Fruit fly (Drosophila melanogaster) whole organism, pupa: ENCODE results near the gene CG6059.
A peak's percentile ranks its signal among the peaks of the same experiment; 100 is the strongest.

Experiments
- CG10348 ChIP-seq: fragments of 200-800 bp; sonication (Bioruptor generic); IDR thresholded peaks from 2 replicates; pipeline ENCODE4 v1.3.6; 2022; ENCODE audit warnings: missing biosample characterization, missing genetic modification characterization
- CG12605 ChIP-seq: fragments of 200-800 bp; sonication (Bioruptor generic); IDR thresholded peaks from 2 replicates; pipeline ENCODE4 v1.3.6; 2022; ENCODE audit warnings: missing biosample characterization, missing genetic modification characterization
- CG13204 ChIP-seq: fragments of 200-800 bp; sonication (Bioruptor generic); optimal IDR thresholded peaks from 2 replicates; lab custom pipeline; 2018; ENCODE audit warnings: missing biosample characterization, mild to moderate bottlenecking, missing genetic modification characterization, moderate library complexity
- CG14655 ChIP-seq: fragments of 200-800 bp; sonication (Bioruptor generic); optimal IDR thresholded peaks from 3 replicates; lab custom pipeline; 2017; ENCODE audit warnings: mild to moderate bottlenecking, missing biosample characterization, missing genetic modification reagents, missing genetic modification characterization
- CG15710 ChIP-seq: fragments of 200-800 bp; sonication (Bioruptor generic); optimal IDR thresholded peaks from 2 replicates; lab custom pipeline; 2018; ENCODE audit warnings: missing biosample characterization, mild to moderate bottlenecking, missing genetic modification characterization, moderate library complexity
- CG17806 ChIP-seq: fragments of 200-800 bp; sonication (Bioruptor generic); optimal IDR thresholded peaks from 2 replicates; lab custom pipeline; 2018; ENCODE audit warnings: missing biosample characterization, mild to moderate bottlenecking, missing genetic modification characterization, moderate library complexity
- CG32121 ChIP-seq: fragments of 200-800 bp; sonication (Bioruptor generic); IDR thresholded peaks from 2 replicates; pipeline ENCODE4 v1.3.6; 2022; ENCODE audit warnings: missing biosample characterization, missing genetic modification characterization
- CG34367 ChIP-seq: fragments of 200-800 bp; sonication (Bioruptor generic); optimal IDR thresholded peaks from 2 replicates; lab custom pipeline; 2018; ENCODE audit warnings: missing biosample characterization, mild to moderate bottlenecking, missing genetic modification characterization
- CG4496 ChIP-seq: fragments of 200-800 bp; sonication (Bioruptor generic); IDR thresholded peaks from 3 replicates; pipeline ENCODE4 v1.3.6; 2022; ENCODE audit warnings: missing biosample characterization, missing genetic modification characterization
- CG8159 ChIP-seq: fragments of 200-800 bp; sonication (Bioruptor generic); optimal IDR thresholded peaks from 3 replicates; lab custom pipeline; 2018; ENCODE audit warnings: missing biosample characterization, mild to moderate bottlenecking, missing genetic modification characterization, moderate library complexity
- CG8301 ChIP-seq: fragments of 200-800 bp; sonication (Bioruptor generic); optimal IDR thresholded peaks from 2 replicates; lab custom pipeline; 2018; ENCODE audit warnings: missing biosample characterization, mild to moderate bottlenecking, missing genetic modification characterization
- CG9948 ChIP-seq: fragments of 200-800 bp; sonication (Bioruptor generic); optimal IDR thresholded peaks from 2 replicates; lab custom pipeline; 2018; ENCODE audit warnings: missing biosample characterization, mild to moderate bottlenecking, missing genetic modification characterization, moderate library complexity
- D1 ChIP-seq: fragments of 200-800 bp; sonication (Bioruptor generic); optimal IDR thresholded peaks from 2 replicates; lab custom pipeline; 2018; ENCODE audit warnings: missing biosample characterization, mild to moderate bottlenecking, missing genetic modification characterization, moderate library complexity
- EcR ChIP-seq: fragments of 200-800 bp; sonication (Bioruptor generic); optimal IDR thresholded peaks from 3 replicates; lab custom pipeline; 2019; ENCODE audit warnings: missing biosample characterization, missing genetic modification characterization, mild to moderate bottlenecking, moderate library complexity, missing genetic modification reagents
- Ets98B ChIP-seq: fragments of 200-800 bp; sonication (Bioruptor generic); IDR thresholded peaks from 2 replicates; pipeline ENCODE4 v1.3.6; 2022; ENCODE audit warnings: missing biosample characterization, missing genetic modification characterization
- Pif1A ChIP-seq: fragments of 200-800 bp; sonication (Bioruptor generic); optimal IDR thresholded peaks from 3 replicates; lab custom pipeline; 2016; ENCODE audit warnings: missing biosample characterization, missing genetic modification characterization
- Pif1B ChIP-seq: fragments of 200-800 bp; sonication (Bioruptor generic); optimal IDR thresholded peaks from 3 replicates; lab custom pipeline; 2016; ENCODE audit warnings: missing biosample characterization, missing genetic modification characterization
- Snoo ChIP-seq: fragments of 200-800 bp; sonication (Bioruptor generic); optimal IDR thresholded peaks from 3 replicates; lab custom pipeline; 2017; ENCODE audit warnings: missing biosample characterization, mild to moderate bottlenecking, missing genetic modification characterization, inconsistent platforms
- fd96Ca ChIP-seq: fragments of 200-800 bp; sonication (Bioruptor generic); IDR thresholded peaks from 3 replicates; pipeline ENCODE4 v1.3.6; 2022; ENCODE audit warnings: missing biosample characterization, missing genetic modification characterization
- gl ChIP-seq: fragments of 200-800 bp; sonication (Bioruptor generic); optimal IDR thresholded peaks from 2 replicates; lab custom pipeline; 2018; ENCODE audit warnings: missing biosample characterization, mild to moderate bottlenecking, missing genetic modification characterization
- rn ChIP-seq: fragments of 200-800 bp; sonication (Bioruptor generic); IDR thresholded peaks from 2 replicates; pipeline ENCODE4 v1.3.6; 2022; ENCODE audit warnings: missing biosample characterization, missing genetic modification characterization

Gene CG6059

DNA sequence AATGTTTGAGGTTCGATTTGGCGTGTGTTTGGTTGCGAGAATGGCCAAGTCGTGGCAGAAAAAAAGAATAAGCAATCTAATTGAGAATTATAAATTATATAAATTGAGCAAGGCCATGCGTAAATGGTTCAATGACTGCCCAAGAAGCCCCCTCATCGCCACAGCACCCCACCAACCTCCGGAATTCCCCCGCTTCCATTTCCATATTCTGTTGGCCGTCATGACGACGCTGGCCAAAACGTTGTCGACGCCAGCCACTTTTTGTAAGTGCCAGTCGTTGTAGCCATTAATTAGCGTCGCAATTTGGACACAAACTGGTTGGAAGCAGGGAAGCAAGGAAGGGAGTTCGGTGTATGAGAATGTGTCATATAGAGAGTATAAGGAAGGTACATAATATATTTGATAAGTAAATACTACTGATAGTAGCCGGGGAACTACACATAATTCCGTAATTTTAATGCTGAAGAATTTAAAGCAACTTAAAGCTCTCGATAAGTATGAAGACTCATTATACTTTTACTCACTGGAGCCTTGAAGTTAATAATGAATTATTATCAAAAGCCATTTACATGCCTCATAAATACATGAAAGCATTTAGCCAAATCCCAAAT is 6.2 kb upstream of the CG6059 start:
- TF ChIP-seq CG4496 (GFP tag; lab: Robert Waterston, UW) (0 out of 3 replicates have a peak, but pooled peaks have one; percentile 7), EcR (GFP tag; lab: Kevin White, UChicago) (peak; percentile 74), Snoo (tag; lab: Kevin White, UChicago) (no peak)
- TF ChIP-seq, all 21 proteins: peak for 2

DNA sequence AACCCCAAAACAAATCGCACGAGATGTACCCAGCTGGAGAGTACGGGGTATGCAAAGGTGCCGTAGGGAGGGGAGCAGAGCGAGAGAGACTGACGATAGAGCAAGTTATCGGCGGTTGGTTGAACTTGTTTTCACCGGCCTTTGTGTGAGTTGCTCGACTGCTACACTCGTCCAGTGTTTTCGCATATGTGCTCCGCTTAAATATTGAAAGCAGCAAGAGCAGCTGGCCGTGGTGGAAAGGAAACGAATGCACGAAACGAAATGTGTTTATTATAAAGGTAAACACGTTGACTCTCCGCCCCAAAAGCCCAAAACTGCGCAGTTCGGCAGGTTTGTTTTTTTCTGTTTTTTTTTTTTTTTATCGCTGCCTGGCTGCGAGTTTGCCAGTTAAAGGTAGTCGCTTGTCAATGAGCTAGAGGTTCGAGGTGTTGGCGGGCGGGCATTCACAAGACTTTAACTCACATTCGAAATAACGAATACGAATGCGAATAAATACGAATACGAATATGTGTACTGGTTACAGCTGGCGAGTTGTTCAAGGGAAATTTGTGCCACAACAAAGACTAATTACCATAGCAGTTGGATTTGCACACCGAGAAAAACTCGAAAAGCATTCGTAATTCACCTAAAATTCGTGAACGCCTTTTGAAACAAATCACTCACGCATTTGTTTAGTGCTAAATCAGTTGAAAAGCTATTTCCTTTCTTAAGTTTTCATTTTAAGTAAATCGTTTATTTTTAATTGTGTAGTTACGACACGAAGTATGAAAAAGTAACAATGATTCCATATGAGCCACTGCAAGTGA is 5.3 kb upstream of the CG6059 start:
- TF ChIP-seq Pif1B (GFP tag; lab: Kevin White, UChicago) (peak; percentile 68), CG32121 (GFP tag; lab: Robert Waterston, UW) (peak; percentile 73), Pif1A (GFP tag; lab: Kevin White, UChicago) (peak; percentile 86), CG12605 (GFP tag; lab: Robert Waterston, UW) (peak; percentile 61; the same call in 1 of the 2 replicates), Snoo (tag; lab: Kevin White, UChicago) (peak; percentile 70), CG9948 (tag; lab: Kevin White, UChicago) (peak; percentile 35), CG13204 (GFP tag; lab: Kevin White, UChicago) (no peak), CG8159 (tag; lab: Kevin White, UChicago) (no peak), Ets98B (GFP tag; lab: Robert Waterston, UW) (peak; percentile 78), gl (tag; lab: Kevin White, UChicago) (peak; percentile 5), CG17806 (tag; lab: Kevin White, UChicago) (peak; percentile 66), CG34367 (tag; lab: Kevin White, UChicago) (peak; percentile 45), EcR (GFP tag; lab: Kevin White, UChicago) (peak; percentile 91), D1 (no peak), rn (GFP tag; lab: Robert Waterston, UW) (peak; percentile 59; the same call in 1 of the 2 replicates), CG10348 (GFP tag; lab: Robert Waterston, UW) (no peak), fd96Ca (peak; percentile 73), CG4496 (GFP tag; lab: Robert Waterston, UW) (peak; percentile 88), CG15710 (tag; lab: Kevin White, UChicago) (peak; percentile 68), CG8301 (tag; lab: Kevin White, UChicago) (peak; percentile 57), CG14655 (GFP tag; lab: Kevin White, UChicago) (no peak)

DNA sequence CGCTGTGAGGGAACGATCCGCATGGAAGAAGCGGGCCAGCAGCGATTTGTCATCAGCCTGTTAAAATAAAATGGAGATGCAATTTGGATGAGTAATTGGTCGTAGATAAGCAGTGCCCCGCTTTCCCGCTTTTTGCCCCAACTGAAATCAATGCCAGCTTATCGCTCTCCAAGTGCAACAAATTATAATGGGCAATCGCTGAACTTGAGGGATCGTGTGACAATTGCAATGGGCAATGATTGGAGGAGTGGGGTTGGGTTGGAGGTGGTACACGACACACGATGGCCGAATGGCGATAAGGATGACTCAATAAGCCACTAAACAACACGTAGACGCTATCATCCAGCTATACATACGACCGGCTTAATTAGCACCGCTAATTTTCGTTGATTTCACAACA is 4.2 kb upstream of the CG6059 start:
- TF ChIP-seq Pif1B (GFP tag; lab: Kevin White, UChicago) (no peak), CG9948 (tag; lab: Kevin White, UChicago) (no peak), rn (GFP tag; lab: Robert Waterston, UW) (no peak), Snoo (tag; lab: Kevin White, UChicago) (no peak), Ets98B (GFP tag; lab: Robert Waterston, UW) (no peak), fd96Ca (no peak), CG4496 (GFP tag; lab: Robert Waterston, UW) (no peak), gl (tag; lab: Kevin White, UChicago) (no peak), CG32121 (GFP tag; lab: Robert Waterston, UW) (no peak), EcR (GFP tag; lab: Kevin White, UChicago) (no peak), CG13204 (GFP tag; lab: Kevin White, UChicago) (no peak), CG8301 (tag; lab: Kevin White, UChicago) (no peak), CG15710 (tag; lab: Kevin White, UChicago) (no peak)
- TF ChIP-seq, all 21 proteins: peak for 0

DNA sequence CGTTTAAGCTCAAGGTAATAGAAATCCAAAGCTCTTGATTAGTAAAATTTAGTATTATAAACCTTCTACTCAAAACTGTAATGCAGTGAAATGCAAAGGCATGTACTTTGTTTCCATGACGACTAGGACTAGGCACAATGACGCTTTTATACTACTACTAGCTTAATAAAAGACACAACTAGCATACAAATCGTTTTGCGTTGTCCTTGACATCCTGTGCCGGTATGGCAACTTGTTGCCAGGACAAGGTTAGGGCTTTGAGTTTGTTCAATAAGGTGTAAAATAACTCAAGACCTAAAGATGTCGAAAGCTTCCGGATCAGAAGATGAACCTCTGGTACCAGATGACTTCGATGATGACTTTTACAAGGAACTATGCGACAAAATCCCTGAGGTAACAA is 6.1 kb downstream of the CG6059 start, which contains the start of gene CG5882:
Gene CG5882 (plus strand): TSS at position 301 of the 400 bp plus-strand sequence.
- TF ChIP-seq EcR (GFP tag; lab: Kevin White, UChicago) (no peak), CG4496 (GFP tag; lab: Robert Waterston, UW) (no peak), Ets98B (GFP tag; lab: Robert Waterston, UW) (no peak), CG9948 (tag; lab: Kevin White, UChicago) (no peak), Pif1A (GFP tag; lab: Kevin White, UChicago) (no peak), CG10348 (GFP tag; lab: Robert Waterston, UW) (no peak), CG14655 (GFP tag; lab: Kevin White, UChicago) (no peak), CG15710 (tag; lab: Kevin White, UChicago) (no peak), CG13204 (GFP tag; lab: Kevin White, UChicago) (no peak), D1 (no peak), CG12605 (GFP tag; lab: Robert Waterston, UW) (no peak), CG8159 (tag; lab: Kevin White, UChicago) (no peak), rn (GFP tag; lab: Robert Waterston, UW) (no peak), Snoo (tag; lab: Kevin White, UChicago) (no peak), fd96Ca (no peak), CG8301 (tag; lab: Kevin White, UChicago) (no peak), CG34367 (tag; lab: Kevin White, UChicago) (no peak)
- TF ChIP-seq, all 21 proteins: peak for 0

DNA sequence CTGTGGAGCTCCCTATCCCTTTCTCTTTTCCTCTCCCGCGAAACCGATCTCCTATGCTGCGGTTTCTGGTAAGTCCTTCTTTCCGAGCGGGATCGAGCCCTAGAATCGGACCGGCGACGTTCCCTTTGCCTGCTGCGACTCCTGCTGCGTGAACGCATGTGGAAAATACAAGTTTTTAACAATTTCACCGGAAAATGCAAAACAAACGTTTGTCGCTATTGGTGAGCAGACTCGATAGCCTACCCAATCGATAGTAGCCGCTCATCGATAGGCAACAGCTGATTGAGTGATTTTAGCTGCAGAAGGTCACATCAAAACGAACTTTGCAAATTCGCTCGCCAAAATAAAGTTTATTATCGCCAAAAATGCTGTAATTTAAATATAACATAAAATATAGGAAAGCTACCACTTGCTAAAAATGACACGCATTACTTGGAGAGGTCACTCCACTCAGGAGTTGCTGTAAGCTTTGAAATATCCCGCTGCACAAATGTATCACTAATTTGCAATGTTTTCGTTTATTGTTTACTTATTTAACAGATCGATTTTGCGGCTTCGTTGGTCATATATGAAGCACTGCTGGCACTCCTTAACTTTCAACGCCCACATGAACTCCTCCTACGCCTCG is 7.9 kb downstream of the CG6059 start, which contains the start of the genes CG6066 and CG5880:
Gene CG6066 (minus strand): TSS at position 243 of the 628 bp plus-strand sequence.
Gene CG5880 (plus strand): TSS at position 281 of the 628 bp plus-strand sequence.
- no peak for TF ChIP-seq Ets98B (GFP tag; lab: Robert Waterston, UW)
- TF ChIP-seq Snoo (tag; lab: Kevin White, UChicago), result no peak
- TF ChIP-seq CG4496 (GFP tag; lab: Robert Waterston, UW), result no peak
- no peak for TF ChIP-seq CG12605 (GFP tag; lab: Robert Waterston, UW)
- no peak for TF ChIP-seq CG10348 (GFP tag; lab: Robert Waterston, UW)
- no peak for TF ChIP-seq CG8301 (tag; lab: Kevin White, UChicago)
- TF ChIP-seq fd96Ca, result no peak
- no peak for TF ChIP-seq EcR (GFP tag; lab: Kevin White, UChicago)
- no peak for TF ChIP-seq CG34367 (tag; lab: Kevin White, UChicago)
- TF ChIP-seq D1, result no peak
- no peak for TF ChIP-seq Pif1A (GFP tag; lab: Kevin White, UChicago)
- no peak for TF ChIP-seq CG14655 (GFP tag; lab: Kevin White, UChicago)
- TF ChIP-seq rn (GFP tag; lab: Robert Waterston, UW), result no peak
- TF ChIP-seq CG9948 (tag; lab: Kevin White, UChicago), result no peak
- TF ChIP-seq CG15710 (tag; lab: Kevin White, UChicago), result no peak
- no peak for TF ChIP-seq CG8159 (tag; lab: Kevin White, UChicago)
